Fruit fly (Drosophila melanogaster): ENCODE data around the gene JIL-1.
A peak's percentile ranks its signal among the peaks of the same experiment; 100 is the strongest.

JIL-1 gene

dm6 chr3L:11046559-11046958, 46.4 kb downstream of the JIL-1 start:
- no peak for TF ChIP-seq dmrt93B (GFP tag; optimal IDR thresholded peaks at IDR 0.05)
- TF ChIP-seq Dfd (GFP tag; optimal IDR thresholded peaks at IDR 0.05) = peak; percentile 82
- no peak for TF ChIP-seq Jra (GFP tag; optimal IDR thresholded peaks at IDR 0.05)

dm6 chr3L:11045009-11045408, 48.0 kb downstream of the JIL-1 start:
- TF ChIP-seq dmrt93B (GFP tag; optimal IDR thresholded peaks at IDR 0.05) (no peak), ey (GFP tag; optimal IDR thresholded peaks at IDR 0.05) (no peak), Dif (GFP tag; optimal IDR thresholded peaks at IDR 0.05; ENCODE audit: partially characterized antibody) (no peak), dsf (GFP tag; optimal IDR thresholded peaks at IDR 0.05; ENCODE audit: borderline replicate concordance) (no peak), jim (GFP tag; optimal IDR thresholded peaks at IDR 0.05) (no peak), tai (GFP tag; optimal IDR thresholded peaks at IDR 0.05) (no peak), fru (GFP tag; optimal IDR thresholded peaks at IDR 0.05) (no peak), HLH106 (tag; optimal IDR thresholded peaks at IDR 0.05) (no peak)

- no peak for TF ChIP-seq Hnf4 (GFP tag; optimal IDR thresholded peaks at IDR 0.05)
- no peak for TF ChIP-seq HLH106 (tag; optimal IDR thresholded peaks at IDR 0.05)
- TF ChIP-seq N (GFP tag; optimal IDR thresholded peaks at IDR 0.05) = no peak
Observed at dm6 chr3L:11043650-11044049, 49.3 kb downstream of the JIL-1 start.

dm6 chr3L:11041193-11041592, 51.8 kb downstream of the JIL-1 start:
- TF ChIP-seq HLH106 (tag; optimal IDR thresholded peaks at IDR 0.05) (no peak), Myc (optimal IDR thresholded peaks at IDR 0.05) (peak; percentile 13)

- TF ChIP-seq Rel (GFP tag; optimal IDR thresholded peaks at IDR 0.05) = no peak
- no peak for TF ChIP-seq Rel (tag; optimal IDR thresholded peaks at IDR 0.05)
- TF ChIP-seq rgr (GFP tag; optimal IDR thresholded peaks at IDR 0.05) = no peak
- TF ChIP-seq ey (GFP tag; optimal IDR thresholded peaks at IDR 0.05) = no peak
- no peak for TF ChIP-seq dsf (GFP tag; optimal IDR thresholded peaks at IDR 0.05; ENCODE audit: borderline replicate concordance)
- TF ChIP-seq foxo (GFP tag; optimal IDR thresholded peaks at IDR 0.05) = no peak
- no peak for TF ChIP-seq Dif (GFP tag; optimal IDR thresholded peaks at IDR 0.05; ENCODE audit: partially characterized antibody)
- no peak for TF ChIP-seq GATAd (GFP tag; optimal IDR thresholded peaks at IDR 0.05)
- TF ChIP-seq CG9705 (GFP tag; optimal IDR thresholded peaks at IDR 0.05) = no peak
- no peak for TF ChIP-seq Hr83 (GFP tag; optimal IDR thresholded peaks at IDR 0.05; ENCODE audit: poor library complexity, severe bottlenecking)
- TF ChIP-seq HLH106 (tag; optimal IDR thresholded peaks at IDR 0.05) = no peak
- TF ChIP-seq Hnf4 (GFP tag; optimal IDR thresholded peaks at IDR 0.05) = no peak
- no peak for TF ChIP-seq Mio (GFP tag; optimal IDR thresholded peaks at IDR 0.05)
- TF ChIP-seq dl (GFP tag; optimal IDR thresholded peaks at IDR 0.05; ENCODE audit: insufficient read depth in 1 of 2, partially characterized antibody in 2 of 2) = no peak
- TF ChIP-seq Abd-B (GFP tag; optimal IDR thresholded peaks at IDR 0.05) = no peak
- TF ChIP-seq OdsH (GFP tag; optimal IDR thresholded peaks at IDR 0.05) = no peak
- no peak for TF ChIP-seq lola (GFP tag; optimal IDR thresholded peaks at IDR 0.05)
- TF ChIP-seq jim (GFP tag; optimal IDR thresholded peaks at IDR 0.05) = no peak
- no peak for TF ChIP-seq pan (optimal IDR thresholded peaks at IDR 0.05)
Observed at dm6 chr3L:11035039-11035438, 58.0 kb downstream of the JIL-1 start.

- no peak for TF ChIP-seq Hr78 (GFP tag; optimal IDR thresholded peaks at IDR 0.05)
- TF ChIP-seq pan (optimal IDR thresholded peaks at IDR 0.05) = no peak
- TF ChIP-seq Dfd (GFP tag; optimal IDR thresholded peaks at IDR 0.05) = no peak
- TF ChIP-seq jim (GFP tag; optimal IDR thresholded peaks at IDR 0.05) = no peak
- no peak for TF ChIP-seq GATAd (GFP tag; optimal IDR thresholded peaks at IDR 0.05)
- TF ChIP-seq Mio (GFP tag; optimal IDR thresholded peaks at IDR 0.05) = no peak
- TF ChIP-seq fru (GFP tag; optimal IDR thresholded peaks at IDR 0.05) = peak; percentile 78
- no peak for TF ChIP-seq usp (GFP tag; optimal IDR thresholded peaks at IDR 0.05)
- peak in 1 of 2 experiments; percentile 72 for TF ChIP-seq foxo (GFP tag; optimal IDR thresholded peaks at IDR 0.05)
- no peak for TF ChIP-seq dsf (GFP tag; optimal IDR thresholded peaks at IDR 0.05; ENCODE audit: borderline replicate concordance)
- peak; percentile 70 for TF ChIP-seq OdsH (GFP tag; optimal IDR thresholded peaks at IDR 0.05)
- no peak for TF ChIP-seq lola (GFP tag; optimal IDR thresholded peaks at IDR 0.05)
- TF ChIP-seq CG9705 (GFP tag; optimal IDR thresholded peaks at IDR 0.05) = peak; percentile 12
- TF ChIP-seq sage (GFP tag; optimal IDR thresholded peaks at IDR 0.05) = peak; percentile 51
- TF ChIP-seq woc (GFP tag; optimal IDR thresholded peaks at IDR 0.05) = peak; percentile 72
- no peak for TF ChIP-seq sv (GFP tag; optimal IDR thresholded peaks at IDR 0.05)
- TF ChIP-seq h (GFP tag; optimal IDR thresholded peaks at IDR 0.05) = peak; percentile 83
- no peak for TF ChIP-seq N (GFP tag; optimal IDR thresholded peaks at IDR 0.05)
- no peak for TF ChIP-seq Vsx2 (GFP tag; optimal IDR thresholded peaks at IDR 0.05; ENCODE audit: partially characterized antibody)
- TF ChIP-seq tai (GFP tag; optimal IDR thresholded peaks at IDR 0.05) = no peak
- no peak for TF ChIP-seq Dif (GFP tag; optimal IDR thresholded peaks at IDR 0.05; ENCODE audit: partially characterized antibody)
- TF ChIP-seq brk (GFP tag; optimal IDR thresholded peaks at IDR 0.05) = peak; percentile 72
- TF ChIP-seq Hr83 (GFP tag; optimal IDR thresholded peaks at IDR 0.05; ENCODE audit: poor library complexity, severe bottlenecking) = peak; percentile 20
- TF ChIP-seq dl (GFP tag; optimal IDR thresholded peaks at IDR 0.05; ENCODE audit: insufficient read depth in 1 of 2, partially characterized antibody in 2 of 2) = no peak
- peak; percentile 62 for TF ChIP-seq Hnf4 (GFP tag; optimal IDR thresholded peaks at IDR 0.05)
- TF ChIP-seq CrebA (GFP tag; optimal IDR thresholded peaks at IDR 0.05; ENCODE audit: borderline replicate concordance) = no peak
- TF ChIP-seq rgr (GFP tag; optimal IDR thresholded peaks at IDR 0.05) = peak; percentile 75
- no peak for TF ChIP-seq Abd-B (GFP tag; optimal IDR thresholded peaks at IDR 0.05)
- TF ChIP-seq Rel (GFP tag; optimal IDR thresholded peaks at IDR 0.05) = no peak
- TF ChIP-seq Rel (tag; optimal IDR thresholded peaks at IDR 0.05) = peak; percentile 6
- peak; percentile 32 for TF ChIP-seq dmrt93B (GFP tag; optimal IDR thresholded peaks at IDR 0.05)
- TF ChIP-seq ey (GFP tag; optimal IDR thresholded peaks at IDR 0.05) = peak; percentile 57
Observed at dm6 chr3L:11033327-11033975, 59.5 kb downstream of the JIL-1 start.
